Worm (Caenorhabditis elegans) whole organism, young adult: ENCODE data around the gene F40A3.1.

Source experiments
- B0336.3 ChIP-seq: fragments of 200-800 bp; sonication (Bioruptor generic); IDR thresholded peaks from 2 replicates; pipeline ENCODE4 v1.3.6; 2022; ENCODE audit warnings: missing genetic modification characterization, missing compliant biosample characterization
- D2030.7 ChIP-seq: fragments of 200-800 bp; sonication (Bioruptor generic); IDR thresholded peaks from 2 replicates; pipeline ENCODE4 v1.3.6; 2022; ENCODE audit warnings: missing genetic modification reagents, missing genetic modification characterization, missing compliant biosample characterization
- F10E7.11 ChIP-seq: sonication (generic microtip); optimal IDR thresholded peaks from 2 replicates; lab custom pipeline; 2017; ENCODE audit warnings: mild to moderate bottlenecking, missing genetic modification characterization, moderate library complexity, missing compliant biosample characterization
- F39B2.1 ChIP-seq: fragments of 200-800 bp; sonication (Bioruptor generic); IDR thresholded peaks from 2 replicates; pipeline ENCODE4 v1.3.6; 2022; ENCODE audit warnings: missing genetic modification reagents, missing genetic modification characterization, missing compliant biosample characterization
- F55B11.4 ChIP-seq: sonication (generic microtip); optimal IDR thresholded peaks from 2 replicates; lab custom pipeline; 2016; ENCODE audit warnings: missing compliant biosample characterization, missing genetic modification characterization, borderline replicate concordance; ENCODE audit not compliant: insufficient read depth
- K11D2.4 ChIP-seq: fragments of 200-800 bp; sonication (Bioruptor generic); IDR thresholded peaks from 2 replicates; pipeline ENCODE4 v1.3.6; 2022; ENCODE audit warnings: missing genetic modification reagents, missing genetic modification characterization, missing compliant biosample characterization
- K12H6.12 ChIP-seq: fragments of 200-800 bp; sonication (Bioruptor generic); optimal IDR thresholded peaks from 2 replicates; lab custom pipeline; 2018; ENCODE audit warnings: mild to moderate bottlenecking, missing genetic modification characterization, missing compliant biosample characterization
- T26A5.8 ChIP-seq: sonication (generic microtip); optimal IDR thresholded peaks from 2 replicates; lab custom pipeline; 2016; ENCODE audit warnings: missing genetic modification characterization, missing compliant biosample characterization
- Y56A3A.18 ChIP-seq: fragments of 200-800 bp; sonication (Bioruptor generic); IDR thresholded peaks from 2 replicates; pipeline ENCODE4 v1.3.6; 2022; ENCODE audit warnings: missing genetic modification reagents, missing genetic modification characterization, missing compliant biosample characterization
- Y95B8A.8 ChIP-seq: fragments of 200-800 bp; sonication (Bioruptor generic); IDR thresholded peaks from 2 replicates; pipeline ENCODE4 v1.3.6; 2022; ENCODE audit warnings: missing genetic modification reagents, missing genetic modification characterization, missing compliant biosample characterization
- attf-3 ChIP-seq: fragments of 200-800 bp; sonication (Bioruptor generic); conservative IDR thresholded peaks from 2 replicates; pipeline ENCODE4 v1.3.6; 2022; ENCODE audit warnings: missing genetic modification reagents, missing genetic modification characterization, missing compliant biosample characterization
- attf-5 ChIP-seq: fragments of 200-800 bp; sonication (Bioruptor generic); optimal IDR thresholded peaks from 2 replicates; lab custom pipeline; 2018; ENCODE audit warnings: mild to moderate bottlenecking, missing genetic modification characterization, missing compliant biosample characterization
- bed-1 ChIP-seq: fragments of 200-800 bp; sonication (Bioruptor generic); IDR thresholded peaks from 2 replicates; pipeline ENCODE4 v1.3.6; 2022; ENCODE audit warnings: missing genetic modification reagents, missing genetic modification characterization, missing compliant biosample characterization
- bed-2 ChIP-seq: fragments of 200-800 bp; sonication (Bioruptor generic); IDR thresholded peaks from 2 replicates; pipeline ENCODE4 v1.3.6; 2022; ENCODE audit warnings: missing genetic modification reagents, missing genetic modification characterization, missing compliant biosample characterization
- ccch-3 ChIP-seq: fragments of 200-800 bp; sonication (Bioruptor generic); optimal IDR thresholded peaks from 2 replicates; lab custom pipeline; 2018; ENCODE audit warnings: mild to moderate bottlenecking, missing genetic modification characterization, missing compliant biosample characterization
- ceh-40 ChIP-seq: fragments of 200-800 bp; sonication (Bioruptor generic); IDR thresholded peaks from 2 replicates; pipeline ENCODE4 v1.3.6; 2022; ENCODE audit warnings: missing genetic modification characterization, missing compliant biosample characterization
- ceh-79 ChIP-seq: sonication (generic microtip); optimal IDR thresholded peaks from 2 replicates; lab custom pipeline; 2017; ENCODE audit warnings: mild to moderate bottlenecking, missing genetic modification characterization, missing compliant biosample characterization
- ceh-91 ChIP-seq: fragments of 200-800 bp; sonication (Bioruptor generic); IDR thresholded peaks from 2 replicates; pipeline ENCODE4 v1.3.6; 2022; ENCODE audit warnings: missing genetic modification reagents, missing genetic modification characterization, missing compliant biosample characterization
- dpff-1 ChIP-seq: sonication (generic microtip); optimal IDR thresholded peaks from 2 replicates; lab custom pipeline; 2017; ENCODE audit warnings: mild to moderate bottlenecking, missing genetic modification characterization, missing compliant biosample characterization
- dpl-1 ChIP-seq: fragments of 150-350 bp; optimal IDR thresholded peaks from 2 replicates; lab custom pipeline; 2014; ENCODE audit warnings: missing biosample characterization, missing genetic modification reagents, missing genetic modification characterization
- egl-44 ChIP-seq: fragments of 200-800 bp; sonication (Bioruptor generic); IDR thresholded peaks from 2 replicates; pipeline ENCODE4 v1.3.6; 2022; ENCODE audit warnings: missing genetic modification reagents, missing genetic modification characterization, missing compliant biosample characterization
- ets-4 ChIP-seq: fragments of 200-800 bp; sonication (Bioruptor generic); optimal IDR thresholded peaks from 2 replicates; lab custom pipeline; 2018; ENCODE audit warnings: mild to moderate bottlenecking, missing genetic modification characterization, missing compliant biosample characterization
- hlh-12 ChIP-seq: sonication (generic microtip); optimal IDR thresholded peaks from 2 replicates; lab custom pipeline; 2016; ENCODE audit warnings: missing genetic modification characterization, missing compliant biosample characterization
- hmg-20 ChIP-seq: fragments of 200-800 bp; sonication (Bioruptor generic); IDR thresholded peaks from 2 replicates; pipeline ENCODE4 v1.3.6; 2022; ENCODE audit warnings: missing genetic modification reagents, missing genetic modification characterization, missing compliant biosample characterization
- lag-1 ChIP-seq: fragments of 200-800 bp; sonication (Bioruptor generic); IDR thresholded peaks from 2 replicates; pipeline ENCODE4 v1.3.6; 2022; ENCODE audit warnings: missing genetic modification reagents, missing genetic modification characterization, missing compliant biosample characterization
- lin-35 ChIP-seq, 3 experiments: fragments of 150-350 bp in 2 of 3; sonication (generic microtip) in 1 of 3; optimal IDR thresholded peaks; 2 replicates each; lab custom pipeline; 2014 to 2018; ENCODE audit warnings: missing biosample characterization in 3 of 3, missing genetic modification characterization in 3 of 3, missing genetic modification reagents in 3 of 3
- lin-40 ChIP-seq: sonication (generic microtip); optimal IDR thresholded peaks from 2 replicates; lab custom pipeline; 2016; ENCODE audit warnings: missing genetic modification characterization, mild to moderate bottlenecking, missing compliant biosample characterization, missing genotype, missing genetic modification reagents
- lin-54 ChIP-seq: fragments of 200-800 bp; sonication (Bioruptor generic); optimal IDR thresholded peaks from 2 replicates; lab custom pipeline; 2018; ENCODE audit warnings: mild to moderate bottlenecking, missing genetic modification characterization, missing compliant biosample characterization
- lir-1 ChIP-seq: fragments of 200-800 bp; sonication (Bioruptor generic); conservative IDR thresholded peaks from 2 replicates; pipeline ENCODE4 v1.3.6; 2022; ENCODE audit warnings: missing genetic modification reagents, missing genetic modification characterization, missing compliant biosample characterization
- lsy-27 ChIP-seq: sonication (generic microtip); optimal IDR thresholded peaks from 2 replicates; lab custom pipeline; 2017; ENCODE audit warnings: missing genetic modification characterization, mild to moderate bottlenecking, missing compliant biosample characterization, antibody characterized with exemption, missing genotype, borderline replicate concordance; ENCODE audit not compliant: insufficient read depth
- madf-10 ChIP-seq: sonication (generic microtip); optimal IDR thresholded peaks from 2 replicates; lab custom pipeline; 2016; ENCODE audit warnings: mild to moderate bottlenecking, missing genetic modification characterization, missing compliant biosample characterization
- madf-3 ChIP-seq: fragments of 200-800 bp; sonication (Bioruptor generic); IDR thresholded peaks from 2 replicates; pipeline ENCODE4 v1.3.6; 2022; ENCODE audit warnings: missing genetic modification reagents, missing genetic modification characterization, missing compliant biosample characterization
- madf-6 ChIP-seq: fragments of 200-800 bp; sonication (Bioruptor generic); IDR thresholded peaks from 2 replicates; pipeline ENCODE4 v1.3.6; 2022; ENCODE audit warnings: missing genetic modification reagents, missing genetic modification characterization, missing compliant biosample characterization
- madf-8 ChIP-seq: fragments of 200-800 bp; sonication (Bioruptor generic); conservative IDR thresholded peaks from 2 replicates; pipeline ENCODE4 v1.3.6; 2022; ENCODE audit warnings: missing genetic modification reagents, missing genetic modification characterization, missing compliant biosample characterization
- mcd-1 ChIP-seq: fragments of 200-800 bp; sonication (Bioruptor generic); IDR thresholded peaks from 2 replicates; pipeline ENCODE4 v1.3.6; 2022; ENCODE audit warnings: missing genetic modification reagents, missing genetic modification characterization, missing compliant biosample characterization
- mel-28 ChIP-seq: sonication (generic microtip); optimal IDR thresholded peaks from 2 replicates; lab custom pipeline; 2016; ENCODE audit warnings: borderline replicate concordance, mild to moderate bottlenecking, missing genetic modification characterization, missing compliant biosample characterization
- nfya-1 ChIP-seq: sonication (generic microtip); optimal IDR thresholded peaks from 2 replicates; lab custom pipeline; 2017; ENCODE audit warnings: antibody characterized with exemption, missing compliant biosample characterization, missing genetic modification characterization, borderline replicate concordance; ENCODE audit not compliant: insufficient read depth
- nfya-2 ChIP-seq: fragments of 200-800 bp; sonication (Bioruptor generic); IDR thresholded peaks from 2 replicates; pipeline ENCODE4 v1.3.6; 2022; ENCODE audit warnings: missing genetic modification reagents, missing genetic modification characterization, missing compliant biosample characterization
- nhr-179 ChIP-seq: sonication (generic microtip); optimal IDR thresholded peaks from 2 replicates; lab custom pipeline; 2016; ENCODE audit warnings: mild to moderate bottlenecking, missing genetic modification characterization, missing compliant biosample characterization
- nhr-80 ChIP-seq: sonication (generic microtip); optimal IDR thresholded peaks from 2 replicates; lab custom pipeline; 2016; ENCODE audit warnings: missing genetic modification characterization, missing compliant biosample characterization
- pha-4 ChIP-seq: fragments of 150-350 bp; sonication (generic microtip); optimal IDR thresholded peaks from 2 replicates; lab custom pipeline; 2014; ENCODE audit warnings: missing biosample characterization, missing genetic modification reagents, missing genetic modification characterization
- rpc-1 ChIP-seq, 2 experiments: fragments of 150-350 bp in 1 of 2; sonication (generic microtip) in 1 of 2; optimal IDR thresholded peaks; 2 replicates each; lab custom pipeline; 2014 to 2018; ENCODE audit warnings: missing biosample characterization in 1 of 2, missing genetic modification characterization in 1 of 2, missing genetic modification reagents in 1 of 2, missing genotype in 1 of 2
- sdz-38 ChIP-seq: sonication (generic microtip); optimal IDR thresholded peaks from 2 replicates; lab custom pipeline; 2016; ENCODE audit warnings: missing genotype, missing genetic modification characterization, missing compliant biosample characterization
- snpc-3.4 ChIP-seq: sonication (generic microtip); optimal IDR thresholded peaks from 2 replicates; lab custom pipeline; 2017; ENCODE audit warnings: missing genetic modification characterization, mild to moderate bottlenecking, missing compliant biosample characterization, antibody characterized with exemption, moderate library complexity, missing genotype, missing genetic modification reagents
- sptf-2 ChIP-seq: fragments of 200-800 bp; sonication (Bioruptor generic); optimal IDR thresholded peaks from 2 replicates; lab custom pipeline; 2018; ENCODE audit warnings: mild to moderate bottlenecking, missing genetic modification characterization, missing compliant biosample characterization
- unc-62 ChIP-seq: fragments of 150-350 bp; optimal IDR thresholded peaks from 2 replicates; lab custom pipeline; 2014; ENCODE audit warnings: missing biosample characterization, missing genetic modification reagents, missing genetic modification characterization
- zim-3 ChIP-seq: sonication (generic microtip); optimal IDR thresholded peaks from 2 replicates; lab custom pipeline; 2017; ENCODE audit warnings: mild to moderate bottlenecking, missing genetic modification characterization, moderate library complexity, missing compliant biosample characterization
- ztf-25 ChIP-seq: fragments of 200-800 bp; sonication (Bioruptor generic); IDR thresholded peaks from 2 replicates; pipeline ENCODE4 v1.3.6; 2022; ENCODE audit warnings: missing genetic modification reagents, missing genetic modification characterization, missing compliant biosample characterization
- ztf-28 ChIP-seq: fragments of 200-800 bp; sonication (Bioruptor generic); IDR thresholded peaks from 2 replicates; pipeline ENCODE4 v1.3.6; 2022; ENCODE audit warnings: missing genetic modification reagents, missing genetic modification characterization, missing compliant biosample characterization

Gene F40A3.1

DNA sequence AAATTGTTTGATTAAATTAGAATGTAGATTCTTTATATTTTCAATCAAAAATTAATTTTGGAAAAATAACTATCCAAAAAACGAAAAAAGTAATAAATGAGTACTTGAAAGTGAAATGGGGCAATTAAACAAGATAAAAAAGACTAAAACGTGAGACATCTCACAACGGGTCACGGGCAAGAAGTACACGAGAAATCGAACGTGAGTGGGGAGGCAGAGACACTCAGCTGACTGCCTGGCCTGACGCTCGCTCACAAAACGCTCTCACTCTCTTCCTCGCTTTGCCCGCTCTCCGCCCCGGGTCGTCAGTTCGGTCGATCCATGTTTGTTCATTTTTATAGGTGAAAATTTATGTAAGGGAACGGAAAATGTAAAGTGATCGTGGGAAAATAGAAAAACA lies 43.1 kb upstream of the F40A3.1 start (continued):
- TF ChIP-seq nhr-179 (tag; lab: Kevin White, UChicago): no peak
- peak; percentile 49 for TF ChIP-seq nhr-80
- TF ChIP-seq mcd-1 (GFP tag; lab: Robert Waterston, UW): peak; percentile 24; the same call in 1 of the 2 replicates
- no peak for TF ChIP-seq madf-6
- TF ChIP-seq F55B11.4 (tag; lab: Kevin White, UChicago): no peak
- no peak for TF ChIP-seq lin-54 (GFP tag; lab: Kevin White, UChicago)
- no peak for TF ChIP-seq Y56A3A.18 (GFP tag; lab: Robert Waterston, UW)
- no peak for TF ChIP-seq nfya-1 (tag; lab: Kevin White, UChicago)
- no peak for TF ChIP-seq lin-35 (GFP tag; optimal IDR thresholded peaks at IDR 0.05; lab: Kevin White, UChicago)
- no peak for TF ChIP-seq ztf-25 (GFP tag; lab: Robert Waterston, UW)
- no peak for TF ChIP-seq ceh-79 (tag; lab: Kevin White, UChicago)
- peak; percentile 10 for TF ChIP-seq lin-40 (tag; lab: Kevin White, UChicago)
- no peak for TF ChIP-seq ceh-40
- no peak for TF ChIP-seq ccch-3 (GFP tag; lab: Kevin White, UChicago)
- TF ChIP-seq bed-1: no peak
- no peak for TF ChIP-seq K12H6.12 (tag; lab: Kevin White, UChicago)
- no peak for TF ChIP-seq pha-4 (tag; lab: Kevin White, UChicago)
- TF ChIP-seq K11D2.4: no peak
- no peak for TF ChIP-seq T26A5.8 (tag; lab: Kevin White, UChicago)
- no peak for TF ChIP-seq sptf-2
- no peak for TF ChIP-seq ceh-91 (GFP tag; lab: Robert Waterston, UW)
- TF ChIP-seq B0336.3: no peak
- TF ChIP-seq Y95B8A.8: no peak
- TF ChIP-seq unc-62: no peak
- peak; percentile 19 for TF ChIP-seq attf-5 (GFP tag; lab: Kevin White, UChicago)
- no peak for TF ChIP-seq egl-44 (GFP tag; lab: Robert Waterston, UW)
- TF ChIP-seq madf-10 (tag; lab: Kevin White, UChicago): no peak
- no peak for TF ChIP-seq rpc-1 (optimal IDR thresholded peaks at IDR 0.05; lab: Kevin White, UChicago)
- TF ChIP-seq rpc-1 (tag; optimal IDR thresholded peaks at IDR 0.05; lab: Kevin White, UChicago): no peak
- TF ChIP-seq nfya-2 (GFP tag; lab: Robert Waterston, UW): no peak
- no peak for TF ChIP-seq F10E7.11 (tag; lab: Kevin White, UChicago)
- no peak for TF ChIP-seq hlh-12 (tag; lab: Kevin White, UChicago)
- no peak for TF ChIP-seq madf-3 (GFP tag; lab: Robert Waterston, UW)
- no peak for TF ChIP-seq bed-2 (GFP tag; lab: Robert Waterston, UW)
- TF ChIP-seq snpc-3.4: no peak
- TF ChIP-seq D2030.7 (GFP tag; lab: Robert Waterston, UW): no peak
- TF ChIP-seq madf-8 (GFP tag; lab: Robert Waterston, UW): no peak
- TF ChIP-seq lir-1 (GFP tag; lab: Robert Waterston, UW): no peak; the same call in 1 of the 2 replicates
- no peak for TF ChIP-seq ztf-28 (GFP tag; lab: Robert Waterston, UW)
- no peak for TF ChIP-seq hmg-20 (GFP tag; lab: Robert Waterston, UW)
- TF ChIP-seq attf-3 (GFP tag; lab: Robert Waterston, UW): no peak
- no peak for TF ChIP-seq F39B2.1 (GFP tag; lab: Robert Waterston, UW)
- peak; percentile 10 for TF ChIP-seq mel-28 (tag; lab: Kevin White, UChicago)
- TF ChIP-seq lag-1: no peak
- TF ChIP-seq dpl-1: no peak
- no peak for TF ChIP-seq lsy-27 (tag; lab: Kevin White, UChicago)
- no peak for TF ChIP-seq dpff-1 (tag; lab: Kevin White, UChicago)
- no peak for TF ChIP-seq sdz-38
- TF ChIP-seq zim-3 (tag; lab: Kevin White, UChicago): no peak
- no peak for TF ChIP-seq ets-4
